Worm (Caenorhabditis elegans): ENCODE data around the gene srh-290.

DNA sequence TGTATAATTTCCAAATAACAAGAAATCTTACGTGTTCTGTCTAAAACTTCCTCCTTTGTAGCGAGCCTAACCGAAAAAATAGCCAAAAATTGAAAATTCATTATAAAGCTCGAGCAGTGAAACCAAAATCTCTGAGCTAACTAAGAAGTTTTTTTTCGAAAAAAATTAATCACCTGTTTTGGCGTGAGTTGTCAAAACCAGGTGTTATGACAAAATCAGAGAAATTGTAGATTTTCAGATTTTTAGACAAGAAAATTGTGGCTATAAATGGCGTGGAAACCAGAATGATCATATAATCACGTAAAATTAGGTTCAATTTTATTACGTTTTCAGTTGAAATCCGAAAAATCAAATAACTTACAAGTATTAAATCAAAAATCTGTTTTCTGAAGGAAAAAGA, 17.2 kb upstream of the srh-290 start, which contains the start of gene sre-21:
- TF ChIP-seq ama-1 (optimal IDR thresholded peaks at IDR 0.05) (no peak), unc-39 (tag; optimal IDR thresholded peaks at IDR 0.05) (no peak), snpc-4 (tag; optimal IDR thresholded peaks at IDR 0.05) (no peak), ztf-11 (tag; optimal IDR thresholded peaks at IDR 0.05) (no peak), ztf-4 (tag; optimal IDR thresholded peaks at IDR 0.05) (no peak), blmp-1 (tag; optimal IDR thresholded peaks at IDR 0.05; ENCODE audit: insufficient read depth) (no peak), unc-62 (GFP tag; optimal IDR thresholded peaks at IDR 0.05) (no peak), lin-13 (GFP tag; optimal IDR thresholded peaks at IDR 0.05) (no peak), nhr-12 (tag; optimal IDR thresholded peaks at IDR 0.05) (no peak), zag-1 (tag; optimal IDR thresholded peaks at IDR 0.05) (no peak), lin-39 (tag; optimal IDR thresholded peaks at IDR 0.05) (no peak)

All from whole organism, L2 larva.